Fruit fly (Drosophila melanogaster): ENCODE data around the gene Cpr97Eb.

dm6 chr3R:27099579-27099978, 8.6 kb upstream of the Cpr97Eb start, which contains the start of gene eater:
- TF ChIP-seq toe (GFP tag; optimal IDR thresholded peaks at IDR 0.05) (no peak), pad (GFP tag; optimal IDR thresholded peaks at IDR 0.05) (no peak), CG7045 (GFP tag; optimal IDR thresholded peaks at IDR 0.05) (no peak), cic (GFP tag; optimal IDR thresholded peaks at IDR 0.05) (no peak), CG33017 (tag; optimal IDR thresholded peaks at IDR 0.05) (no peak), Clk (GFP tag; optimal IDR thresholded peaks at IDR 0.05) (no peak), tj (GFP tag; optimal IDR thresholded peaks at IDR 0.05) (no peak)
